Fruit fly (Drosophila melanogaster) whole organism, prepupa: ENCODE results near the gene Arl2.

ENCODE experiments used
- Blimp-1 ChIP-seq: fragments of 200-800 bp; sonication (Bioruptor generic); optimal IDR thresholded peaks from 3 replicates; lab custom pipeline; 2017; ENCODE audit warnings: missing biosample characterization, missing genetic modification characterization, mild to moderate bottlenecking, moderate library complexity, missing genetic modification reagents
- CG11294 ChIP-seq: fragments of 200-800 bp; sonication (Bioruptor generic); IDR thresholded peaks from 2 replicates; pipeline ENCODE4 v1.3.6; 2022; ENCODE audit warnings: missing biosample characterization, missing genetic modification characterization
- Gug ChIP-seq: fragments of 200-800 bp; sonication (Bioruptor generic); IDR thresholded peaks from 2 replicates; pipeline ENCODE4 v1.3.6; 2022; ENCODE audit warnings: missing biosample characterization, missing genetic modification characterization
- Sox102F ChIP-seq: fragments of 200-800 bp; sonication (Bioruptor generic); optimal IDR thresholded peaks from 2 replicates; lab custom pipeline; 2016; ENCODE audit warnings: missing biosample characterization, mild to moderate bottlenecking, missing genetic modification characterization
- achi ChIP-seq: fragments of 200-800 bp; sonication (Bioruptor generic); optimal IDR thresholded peaks from 3 replicates; lab custom pipeline; 2016; ENCODE audit warnings: missing biosample characterization, missing genetic modification characterization
- salr ChIP-seq, 2 experiments: fragments of 200-800 bp; sonication (Bioruptor generic); optimal IDR thresholded peaks; 3 replicates each; lab custom pipeline; 2016 to 2018; ENCODE audit warnings: missing biosample characterization in 2 of 2, missing genetic modification characterization in 2 of 2, mild to moderate bottlenecking in 1 of 2
- ss ChIP-seq, 2 experiments: fragments of 200-800 bp; sonication (Bioruptor generic); optimal IDR thresholded peaks; 2 replicates in 1 of 2; 3 replicates in 1 of 2; lab custom pipeline; 2017 to 2018; ENCODE audit warnings: mild to moderate bottlenecking in 2 of 2, missing biosample characterization in 2 of 2, missing genetic modification characterization in 2 of 2, moderate library complexity in 1 of 2

DNA sequence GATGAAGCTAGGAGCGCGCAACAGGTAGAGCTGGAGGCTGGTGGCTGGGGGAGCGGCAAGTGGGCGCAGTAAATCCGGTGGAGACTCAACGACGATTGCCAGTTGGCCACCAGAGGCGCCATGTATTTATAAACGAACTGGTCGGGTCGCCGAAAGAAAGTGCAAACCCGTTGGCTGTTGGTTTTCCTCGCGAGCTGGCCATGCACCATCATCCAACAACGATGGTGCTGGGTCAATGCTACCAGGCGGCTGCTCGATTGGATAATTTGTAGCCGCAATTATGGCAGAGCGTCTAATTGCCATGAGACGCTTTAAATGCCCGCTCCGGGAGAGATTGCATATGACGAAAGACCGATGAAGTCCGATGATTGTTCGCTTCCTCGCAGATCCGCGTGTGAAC is 30.2 kb upstream of the Arl2 start, which contains the start of gene CG11693:
- TF ChIP-seq salr (GFP tag; optimal IDR thresholded peaks at IDR 0.05; lab: Kevin White, UChicago) (no peak), CG11294 (GFP tag; lab: Robert Waterston, UW) (no peak), Sox102F (GFP tag; lab: Kevin White, UChicago) (no peak), Gug (GFP tag; lab: Robert Waterston, UW) (no peak), ss (GFP tag; optimal IDR thresholded peaks at IDR 0.05; lab: Kevin White, UChicago) (no peak), achi (GFP tag; lab: Kevin White, UChicago) (no peak), Blimp-1 (GFP tag; lab: Kevin White, UChicago) (no peak)
